ENCODE assay signal across 3 worm cellular contexts in the genomic region with DNA sequence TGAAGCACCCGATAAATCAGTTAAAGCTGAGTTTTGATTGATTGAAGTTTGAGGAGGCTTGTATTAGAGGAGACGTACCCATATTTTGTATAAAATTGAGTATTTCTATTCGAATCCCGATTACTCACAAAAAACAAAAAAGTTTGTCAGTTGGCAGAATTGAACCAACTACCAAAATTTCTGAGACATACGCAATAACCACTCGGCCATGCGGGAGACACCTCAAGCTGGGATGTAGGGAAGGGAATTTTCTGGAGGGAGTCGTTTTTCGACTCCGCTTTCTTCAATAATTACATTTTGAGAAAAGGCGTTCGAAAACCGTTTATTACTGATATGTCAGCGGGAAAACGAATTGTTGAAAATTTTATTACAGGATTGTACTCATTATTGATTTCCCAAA.
TF ChIP-seq lines count a peak whose summit lies in the region.
"Not testable (repeated sequence)": the region's sequence is repeated elsewhere in the genome, so short reads cannot be mapped to it uniquely, and the experiment has no call there.

No protein-coding gene starts in this region.

TF ChIP-seq in whole organism, L4 larva, 104 proteins besides CTCF, POLR2A, EP300 and RAD21:
- TF ChIP-seq Y48G9A.11 (GFP tag; IDR thresholded peaks at IDR 0.05; lab: Robert Waterston, UW) (0 out of 2 replicates have a peak, but pooled peaks have one; percentile 37), dmd-8 (GFP tag; IDR thresholded peaks at IDR 0.05; lab: Robert Waterston, UW) (0 out of 2 replicates have a peak, but pooled peaks have one; percentile 70), hmg-1.1 (GFP tag; IDR thresholded peaks at IDR 0.05; lab: Robert Waterston, UW) (peak; percentile 55; the same call in 1 of the 2 replicates), tra-1 (GFP tag; IDR thresholded peaks at IDR 0.05; lab: Robert Waterston, UW) (0 out of 2 replicates have a peak, but pooled peaks have one; percentile 14), lin-38 (GFP tag; IDR thresholded peaks at IDR 0.05; lab: Robert Waterston, UW) (peak; percentile 75), vab-7 (GFP tag; IDR thresholded peaks at IDR 0.05; lab: Robert Waterston, UW) (peak; percentile 53; the same call in 1 of the 2 replicates), egl-43 (GFP tag; IDR thresholded peaks at IDR 0.05; lab: Robert Waterston, UW) (peak; percentile 81; the same call in 1 of the 2 replicates), mdt-29 (GFP tag; IDR thresholded peaks at IDR 0.05; lab: Robert Waterston, UW) (0 out of 2 replicates have a peak, but pooled peaks have one; percentile 39), madf-5 (GFP tag; IDR thresholded peaks at IDR 0.05; lab: Robert Waterston, UW) (0 out of 4 replicates have a peak, but pooled peaks of 1 of the 2 experiments have one; percentile 8), lim-7 (GFP tag; IDR thresholded peaks at IDR 0.05; lab: Robert Waterston, UW) (peak; percentile 85), T26A8.4 (GFP tag; IDR thresholded peaks at IDR 0.05; lab: Robert Waterston, UW) (0 out of 2 replicates have a peak, but pooled peaks have one; percentile 53), pha-4 (GFP tag; IDR thresholded peaks at IDR 0.05; lab: Robert Waterston, UW) (peak; percentile 80; the same call in 1 of the 2 replicates), F26F4.8 (GFP tag; conservative IDR thresholded peaks at IDR 0.05; lab: Robert Waterston, UW) (peak; percentile 84), Y105C5A.15 (GFP tag; IDR thresholded peaks at IDR 0.05; lab: Robert Waterston, UW) (0 out of 2 replicates have a peak, but pooled peaks have one; percentile 27), snpc-1.2 (GFP tag; IDR thresholded peaks at IDR 0.05; lab: Robert Waterston, UW) (peak; percentile 77)
- TF ChIP-seq pha-4 (tag; optimal IDR thresholded peaks at IDR 0.05; lab: Kevin White, UChicago): not testable (repeated sequence)

TF ChIP-seq in whole organism, midembryonic, 9 proteins besides CTCF, POLR2A, EP300 and RAD21:
- 0 out of 2 replicates have a peak, but pooled peaks have one; percentile 37 for TF ChIP-seq tab-1 (GFP tag; IDR thresholded peaks at IDR 0.05; lab: Robert Waterston, UW)

TF ChIP-seq in whole organism, young adult, 124 proteins besides CTCF, POLR2A, EP300 and RAD21:
- TF ChIP-seq hmg-1.2 (GFP tag; IDR thresholded peaks at IDR 0.05; lab: Robert Waterston, UW) (peak; percentile 48), rpc-1 (optimal IDR thresholded peaks at IDR 0.05; lab: Kevin White, UChicago) (peak; percentile 26), rpc-1 (tag; optimal IDR thresholded peaks at IDR 0.05; lab: Kevin White, UChicago) (peak; percentile 50), aptf-3 (GFP tag; IDR thresholded peaks at IDR 0.05; lab: Robert Waterston, UW) (0 out of 2 replicates have a peak, but pooled peaks have one; percentile 59), ztf-28 (GFP tag; IDR thresholded peaks at IDR 0.05; lab: Robert Waterston, UW) (0 out of 2 replicates have a peak, but pooled peaks have one; percentile 12), F33H1.4 (GFP tag; IDR thresholded peaks at IDR 0.05; lab: Robert Waterston, UW) (0 out of 2 replicates have a peak, but pooled peaks have one; percentile 12), tbp1 (GFP tag; optimal IDR thresholded peaks at IDR 0.05; lab: Kevin White, UChicago) (peak; percentile 83), B0261.1 (tag; optimal IDR thresholded peaks at IDR 0.05; lab: Kevin White, UChicago) (peak; percentile 55), him-1 (tag; optimal IDR thresholded peaks at IDR 0.05; lab: Kevin White, UChicago) (peak; percentile 18), snpc-4 (tag; optimal IDR thresholded peaks at IDR 0.05; lab: Kevin White, UChicago) (peak in 1 of 4 experiments; percentile 15), hsf-1 (GFP tag; IDR thresholded peaks at IDR 0.05; lab: Robert Waterston, UW) (0 out of 2 replicates have a peak, but pooled peaks have one; percentile 39), D2030.7 (GFP tag; IDR thresholded peaks at IDR 0.05; lab: Robert Waterston, UW) (peak; percentile 16; the same call in 1 of the 2 replicates), madf-6 (GFP tag; IDR thresholded peaks at IDR 0.05; lab: Robert Waterston, UW) (peak; percentile 53; the same call in 1 of the 2 replicates), let-526 (GFP tag; IDR thresholded peaks at IDR 0.05; lab: Robert Waterston, UW) (peak; percentile 36; the same call in 1 of the 2 replicates), mcd-1 (GFP tag; IDR thresholded peaks at IDR 0.05; lab: Robert Waterston, UW) (peak; percentile 50; the same call in 1 of the 2 replicates), nfyb-1 (GFP tag; IDR thresholded peaks at IDR 0.05; lab: Robert Waterston, UW) (peak; percentile 63; the same call in 1 of the 2 replicates)
- not testable (repeated sequence) for TF ChIP-seq snpc-4 (GFP tag; optimal IDR thresholded peaks at IDR 0.05; lab: Kevin White, UChicago)
TF ChIP-seq in whole organism, young adult: peak in this region for 15; not testable (repeated sequence) for 109.
